Fruit fly (Drosophila melanogaster): Measurements from ENCODE around the gene bif.
A peak's percentile ranks its signal among the peaks of the same experiment; 100 is the strongest.

The bif gene

dm6 chrX:11628986-11629571, 49.7 kb upstream of the bif start (continued):
- TF ChIP-seq bigmax (GFP tag; optimal IDR thresholded peaks at IDR 0.05): no peak
- TF ChIP-seq insv (GFP tag; optimal IDR thresholded peaks at IDR 0.05): no peak
- TF ChIP-seq H2.0 (GFP tag; IDR thresholded peaks at IDR 0.05): 0 out of 2 replicates have a peak, but pooled peaks have one; percentile 6
- TF ChIP-seq Oaz (GFP tag; IDR thresholded peaks at IDR 0.05): no peak
- peak; percentile 4 for TF ChIP-seq Sry-β (GFP tag; optimal IDR thresholded peaks at IDR 0.05)
- TF ChIP-seq CG10979 (tag; optimal IDR thresholded peaks at IDR 0.05): peak; percentile 81
- TF ChIP-seq Doc2 (GFP tag; IDR thresholded peaks at IDR 0.05): no peak
- TF ChIP-seq CG7839 (tag; optimal IDR thresholded peaks at IDR 0.05): peak; percentile 62
- peak; percentile 39; the same call in 1 of the 2 replicates for TF ChIP-seq CG4404 (GFP tag; IDR thresholded peaks at IDR 0.05)
- TF ChIP-seq Spps (tag; optimal IDR thresholded peaks at IDR 0.05): peak; percentile 67
- no peak for TF ChIP-seq Dfd (GFP tag; optimal IDR thresholded peaks at IDR 0.05)
- peak; percentile 23 for TF ChIP-seq CG8359 (GFP tag; optimal IDR thresholded peaks at IDR 0.05; ENCODE audit: borderline replicate concordance)
- TF ChIP-seq luna (GFP tag; optimal IDR thresholded peaks at IDR 0.05): no peak
- no peak for TF ChIP-seq vnd (GFP tag; IDR thresholded peaks at IDR 0.05; ENCODE audit: partially characterized antibody)
- TF ChIP-seq Hsf (GFP tag; optimal IDR thresholded peaks at IDR 0.05): peak; percentile 54
- peak; percentile 54 for TF ChIP-seq CG18599 (GFP tag; optimal IDR thresholded peaks at IDR 0.05)
- peak; percentile 47 for TF ChIP-seq CG3407 (GFP tag; optimal IDR thresholded peaks at IDR 0.05)
- TF ChIP-seq CG11398 (GFP tag; optimal IDR thresholded peaks at IDR 0.05): no peak
- TF ChIP-seq CkIIα-i1 (GFP tag; IDR thresholded peaks at IDR 0.05): no peak
- TF ChIP-seq ash1 (GFP tag; optimal IDR thresholded peaks at IDR 0.05): no peak
- TF ChIP-seq CG13123 (GFP tag; optimal IDR thresholded peaks at IDR 0.05): no peak
- no peak for TF ChIP-seq hbn (GFP tag; IDR thresholded peaks at IDR 0.05; ENCODE audit: partially characterized antibody)
- no peak for TF ChIP-seq ERR (GFP tag; optimal IDR thresholded peaks at IDR 0.05)
- no peak for TF ChIP-seq usp (GFP tag; optimal IDR thresholded peaks at IDR 0.05)
- TF ChIP-seq ap (GFP tag; IDR thresholded peaks at IDR 0.05): no peak
- TF ChIP-seq ems (GFP tag; optimal IDR thresholded peaks at IDR 0.05): peak; percentile 39
- peak; percentile 37; the same call in 1 of the 3 replicates for TF ChIP-seq CG34422 (GFP tag; IDR thresholded peaks at IDR 0.05)
- no peak for TF ChIP-seq HLH54F (GFP tag; optimal IDR thresholded peaks at IDR 0.05)
- no peak for TF ChIP-seq pum (GFP tag; optimal IDR thresholded peaks at IDR 0.05)
- TF ChIP-seq tap (tag; optimal IDR thresholded peaks at IDR 0.05): peak; percentile 35
- TF ChIP-seq Doc3 (GFP tag; IDR thresholded peaks at IDR 0.05; ENCODE audit: partially characterized antibody): no peak
- peak; percentile 8 for TF ChIP-seq CG18619 (GFP tag; optimal IDR thresholded peaks at IDR 0.05)
- peak; percentile 62; the same call in 1 of the 2 replicates for TF ChIP-seq sim (GFP tag; IDR thresholded peaks at IDR 0.05)
- TF ChIP-seq cad (GFP tag; optimal IDR thresholded peaks at IDR 0.05): no peak
- TF ChIP-seq CG11247 (GFP tag; IDR thresholded peaks at IDR 0.05): peak; percentile 32; the same call in 1 of the 2 replicates
- peak; percentile 61 for TF ChIP-seq CG14441 (GFP tag; IDR thresholded peaks at IDR 0.05)
- no peak for TF ChIP-seq hb (GFP tag; IDR thresholded peaks at IDR 0.05; ENCODE audit: partially characterized antibody)
- no peak for TF ChIP-seq exex (tag; optimal IDR thresholded peaks at IDR 0.05)
- no peak for TF ChIP-seq CG32767 (GFP tag; IDR thresholded peaks at IDR 0.05)
- no peak for TF ChIP-seq da (GFP tag; optimal IDR thresholded peaks at IDR 0.05)
- no peak for TF ChIP-seq Hand (GFP tag; optimal IDR thresholded peaks at IDR 0.05)
- TF ChIP-seq CG13624 (GFP tag; optimal IDR thresholded peaks at IDR 0.05): no peak
- no peak for TF ChIP-seq CG7271 (tag; optimal IDR thresholded peaks at IDR 0.05)
- TF ChIP-seq Scr (GFP tag; IDR thresholded peaks at IDR 0.05; ENCODE audit: partially characterized antibody): no peak
- TF ChIP-seq CG13775 (GFP tag; optimal IDR thresholded peaks at IDR 0.05): peak; percentile 46
- peak; percentile 67 for TF ChIP-seq phol (tag; optimal IDR thresholded peaks at IDR 0.05)
- peak; percentile 20 for TF ChIP-seq NK7.1 (GFP tag; optimal IDR thresholded peaks at IDR 0.05)
- peak; percentile 80 for TF ChIP-seq Xrp1 (GFP tag; IDR thresholded peaks at IDR 0.05)
- no peak for TF ChIP-seq wek (GFP tag; optimal IDR thresholded peaks at IDR 0.05)
- peak; percentile 71 for TF ChIP-seq CG2875 (GFP tag; optimal IDR thresholded peaks at IDR 0.05)

Data from whole organism, embryonic.